Worm (Caenorhabditis elegans) whole organism, L3 larva: Measurements from ENCODE around the gene F14F7.5.
A peak's percentile ranks its signal among the peaks of the same experiment; 100 is the strongest.

Experiments
- R02D3.7 ChIP-seq: fragments of 150-350 bp; optimal IDR thresholded peaks from 2 replicates; lab custom pipeline; 2014; ENCODE audit warnings: missing biosample characterization, missing genetic modification characterization
- aly-2 ChIP-seq: fragments of 150-350 bp; optimal IDR thresholded peaks from 2 replicates; lab custom pipeline; 2014; ENCODE audit warnings: missing biosample characterization, missing genetic modification characterization
- ama-1 ChIP-seq: fragments of 150-350 bp; optimal IDR thresholded peaks from 2 replicates; lab custom pipeline; 2018
- ceh-16 ChIP-seq: sonication (generic microtip); optimal IDR thresholded peaks from 2 replicates; lab custom pipeline; 2017; ENCODE audit warnings: missing biosample characterization, missing genetic modification characterization
- ceh-28 ChIP-seq: fragments of 150-350 bp; optimal IDR thresholded peaks from 2 replicates; lab custom pipeline; 2014; ENCODE audit warnings: missing biosample characterization, missing genetic modification reagents, missing genetic modification characterization
- ceh-82 ChIP-seq: fragments of 150-350 bp; optimal IDR thresholded peaks from 2 replicates; lab custom pipeline; 2014; ENCODE audit warnings: missing biosample characterization, missing genetic modification characterization
- ceh-9 ChIP-seq: sonication (generic microtip); optimal IDR thresholded peaks from 2 replicates; lab custom pipeline; 2018; ENCODE audit warnings: missing biosample characterization, missing genetic modification characterization
- daf-12 ChIP-seq: fragments of 150-350 bp; optimal IDR thresholded peaks from 2 replicates; lab custom pipeline; 2014; ENCODE audit warnings: missing biosample characterization, missing genetic modification reagents, missing genetic modification characterization
- egl-27 ChIP-seq: sonication (generic microtip); optimal IDR thresholded peaks from 4 replicates; lab custom pipeline; 2017; ENCODE audit warnings: missing biosample characterization, missing genetic modification reagents, missing genetic modification characterization
- egl-5 ChIP-seq: fragments of 150-350 bp; optimal IDR thresholded peaks from 2 replicates; lab custom pipeline; 2017; ENCODE audit warnings: missing biosample characterization, missing genetic modification reagents, missing genetic modification characterization, inconsistent platforms
- elt-1 ChIP-seq: fragments of 150-350 bp; optimal IDR thresholded peaks from 2 replicates; lab custom pipeline; 2014; ENCODE audit warnings: missing biosample characterization, missing genetic modification characterization
- elt-2 ChIP-seq: sonication (generic microtip); optimal IDR thresholded peaks from 2 replicates; lab custom pipeline; 2016; ENCODE audit warnings: missing genetic modification reagents, mild to moderate bottlenecking, missing genetic modification characterization, missing compliant biosample characterization
- elt-3 ChIP-seq, 3 experiments: fragments of 150-350 bp in 1 of 3; sonication (generic microtip) in 2 of 3; optimal IDR thresholded peaks; 2 replicates in 2 of 3; 4 replicates in 1 of 3; lab custom pipeline; 2014 to 2017; ENCODE audit warnings: missing biosample characterization in 3 of 3, missing genetic modification characterization in 3 of 3
- eor-1 ChIP-seq, 2 experiments: fragments of 150-350 bp; optimal IDR thresholded peaks; 2 replicates each; lab custom pipeline; 2014 to 2018; ENCODE audit warnings: missing biosample characterization in 2 of 2, missing genetic modification characterization in 2 of 2
- fkh-2 ChIP-seq: fragments of 150-350 bp; optimal IDR thresholded peaks from 2 replicates; lab custom pipeline; 2014; ENCODE audit warnings: missing biosample characterization, missing genetic modification reagents, missing genetic modification characterization
- fos-1 ChIP-seq: fragments of 150-350 bp; optimal IDR thresholded peaks from 2 replicates; lab custom pipeline; 2014; ENCODE audit warnings: missing biosample characterization, missing genetic modification characterization
- hmg-11 ChIP-seq: sonication (generic microtip); optimal IDR thresholded peaks from 2 replicates; lab custom pipeline; 2016; ENCODE audit warnings: missing genetic modification characterization, missing compliant biosample characterization
- jun-1 ChIP-seq: fragments of 150-350 bp; optimal IDR thresholded peaks from 2 replicates; lab custom pipeline; 2014; ENCODE audit warnings: missing biosample characterization, missing genetic modification reagents, missing genetic modification characterization
- lin-15B ChIP-seq: fragments of 150-350 bp; optimal IDR thresholded peaks from 2 replicates; lab custom pipeline; 2014; ENCODE audit warnings: missing biosample characterization, missing genetic modification characterization
- lin-39 ChIP-seq: fragments of 150-350 bp; optimal IDR thresholded peaks from 2 replicates; lab custom pipeline; 2018; ENCODE audit warnings: missing biosample characterization, missing genetic modification reagents, missing genetic modification characterization
- lsy-12 ChIP-seq: sonication (generic microtip); optimal IDR thresholded peaks from 2 replicates; lab custom pipeline; 2016; ENCODE audit warnings: mild to moderate bottlenecking, missing genetic modification characterization, missing compliant biosample characterization
- mdl-1 ChIP-seq: fragments of 150-350 bp; optimal IDR thresholded peaks from 2 replicates; lab custom pipeline; 2014; ENCODE audit warnings: missing biosample characterization, missing genetic modification characterization
- mml-1 ChIP-seq: fragments of 150-350 bp; sonication (generic microtip); optimal IDR thresholded peaks from 3 replicates; lab custom pipeline; 2014; ENCODE audit warnings: missing biosample characterization, missing genetic modification characterization
- nfya-1 ChIP-seq: sonication (generic microtip); optimal IDR thresholded peaks from 2 replicates; lab custom pipeline; 2017; ENCODE audit warnings: missing genetic modification characterization, mild to moderate bottlenecking, missing compliant biosample characterization, antibody characterized with exemption, moderate library complexity; ENCODE audit not compliant: insufficient read depth
- nhr-11 ChIP-seq: fragments of 150-350 bp; optimal IDR thresholded peaks from 2 replicates; lab custom pipeline; 2014; ENCODE audit warnings: missing biosample characterization, missing genetic modification characterization
- nhr-12 ChIP-seq: fragments of 150-350 bp; optimal IDR thresholded peaks from 2 replicates; lab custom pipeline; 2014; ENCODE audit warnings: missing biosample characterization, missing genetic modification characterization
- nhr-23 ChIP-seq: fragments of 150-350 bp; optimal IDR thresholded peaks from 2 replicates; lab custom pipeline; 2014; ENCODE audit warnings: missing biosample characterization, missing genetic modification reagents, missing genetic modification characterization
- nhr-237 ChIP-seq: fragments of 150-350 bp; optimal IDR thresholded peaks from 2 replicates; lab custom pipeline; 2014; ENCODE audit warnings: missing biosample characterization, missing genetic modification characterization
- nhr-25 ChIP-seq: sonication (generic microtip); optimal IDR thresholded peaks from 2 replicates; lab custom pipeline; 2017; ENCODE audit warnings: missing biosample characterization, missing genetic modification characterization
- nhr-28 ChIP-seq: fragments of 150-350 bp; optimal IDR thresholded peaks from 2 replicates; lab custom pipeline; 2014; ENCODE audit warnings: missing biosample characterization, missing genetic modification characterization
- nhr-43 ChIP-seq: sonication (generic microtip); optimal IDR thresholded peaks from 2 replicates; lab custom pipeline; 2016; ENCODE audit warnings: mild to moderate bottlenecking, missing genetic modification characterization, missing compliant biosample characterization; ENCODE audit not compliant: poor library complexity, severe bottlenecking
- nhr-76 ChIP-seq: fragments of 150-350 bp; sonication (generic microtip); optimal IDR thresholded peaks from 5 replicates; lab custom pipeline; 2014; ENCODE audit warnings: missing biosample characterization, missing genetic modification characterization
- pha-4 ChIP-seq: fragments of 150-350 bp; optimal IDR thresholded peaks from 2 replicates; lab custom pipeline; 2014; ENCODE audit warnings: missing biosample characterization, missing genetic modification reagents, missing genetic modification characterization
- pqm-1 ChIP-seq: fragments of 150-350 bp; optimal IDR thresholded peaks from 2 replicates; lab custom pipeline; 2017; ENCODE audit warnings: missing biosample characterization, missing genetic modification characterization, inconsistent platforms
- sea-2 ChIP-seq: fragments of 150-350 bp; sonication (generic microtip); optimal IDR thresholded peaks from 4 replicates; lab custom pipeline; 2014; ENCODE audit warnings: missing biosample characterization, missing genetic modification reagents, missing genetic modification characterization
- skn-1 ChIP-seq: fragments of 150-350 bp; optimal IDR thresholded peaks from 2 replicates; lab custom pipeline; 2014; ENCODE audit warnings: missing biosample characterization, missing genetic modification characterization
- snpc-4 ChIP-seq: fragments of 150-350 bp; optimal IDR thresholded peaks from 2 replicates; lab custom pipeline; 2014; ENCODE audit warnings: missing biosample characterization, missing genetic modification characterization
- tbx-2 ChIP-seq: sonication (generic microtip); optimal IDR thresholded peaks from 2 replicates; lab custom pipeline; 2016; ENCODE audit warnings: mild to moderate bottlenecking, missing genetic modification characterization, missing compliant biosample characterization
- unc-39 ChIP-seq: sonication (generic microtip); optimal IDR thresholded peaks from 4 replicates; lab custom pipeline; 2017; ENCODE audit warnings: missing biosample characterization, missing genetic modification characterization
- unc-62 ChIP-seq: fragments of 150-350 bp; sonication (generic microtip); optimal IDR thresholded peaks from 4 replicates; lab custom pipeline; 2014; ENCODE audit warnings: missing biosample characterization, missing genetic modification reagents, missing genetic modification characterization
- zag-1 ChIP-seq: fragments of 150-350 bp; optimal IDR thresholded peaks from 2 replicates; lab custom pipeline; 2014; ENCODE audit warnings: missing biosample characterization, missing genetic modification characterization
- ztf-11 ChIP-seq: fragments of 150-350 bp; optimal IDR thresholded peaks from 2 replicates; lab custom pipeline; 2014; ENCODE audit warnings: missing biosample characterization, missing genetic modification characterization
- ztf-4 ChIP-seq: fragments of 150-350 bp; optimal IDR thresholded peaks from 2 replicates; lab custom pipeline; 2014; ENCODE audit warnings: missing biosample characterization, missing genetic modification characterization

F14F7.5 gene

ce11 chrIII:13067884-13068767, 36.3 kb downstream of the F14F7.5 start (continued):
- TF ChIP-seq elt-3 (tag; optimal IDR thresholded peaks at IDR 0.05; lab: Kevin White, UChicago), result no peak
- TF ChIP-seq egl-27 (tag; lab: Kevin White, UChicago), result peak; percentile 70
- TF ChIP-seq nhr-76 (tag; lab: Kevin White, UChicago), result no peak
- no peak for TF ChIP-seq daf-12 (tag; lab: Kevin White, UChicago)
- TF ChIP-seq nhr-11 (tag; lab: Kevin White, UChicago), result no peak
- no peak for TF ChIP-seq fkh-2
- peak; percentile 98 for TF ChIP-seq lin-39 (tag; lab: Kevin White, UChicago)
- peak; percentile 22 for TF ChIP-seq R02D3.7 (tag; lab: Kevin White, UChicago)
- TF ChIP-seq jun-1 (tag; lab: Kevin White, UChicago), result peak; percentile 89
- peak; percentile 55 for TF ChIP-seq lin-15B (tag; lab: Kevin White, UChicago)
- TF ChIP-seq eor-1 (tag; optimal IDR thresholded peaks at IDR 0.05; lab: Kevin White, UChicago), result no peak
- no peak for TF ChIP-seq nhr-12 (tag; lab: Kevin White, UChicago)
- TF ChIP-seq pqm-1 (tag; lab: Kevin White, UChicago), result peak; percentile 78
- no peak for TF ChIP-seq zag-1
- TF ChIP-seq ama-1 (lab: Kevin White, UChicago), result peak; percentile 45
- peak; percentile 81 for TF ChIP-seq snpc-4 (tag; lab: Kevin White, UChicago)
- peak; percentile 34 for TF ChIP-seq ceh-28 (tag; lab: Kevin White, UChicago)
- TF ChIP-seq ceh-82 (tag; lab: Kevin White, UChicago), result no peak
- peak; percentile 72 for TF ChIP-seq nhr-23
- no peak for TF ChIP-seq fos-1 (tag; lab: Kevin White, UChicago)
- TF ChIP-seq nhr-43 (tag; lab: Kevin White, UChicago), result peak; percentile 48

ce11 chrIII:13069416-13069815, 37.6 kb downstream of the F14F7.5 start:
- no peak for TF ChIP-seq snpc-4 (tag; lab: Kevin White, UChicago)
- TF ChIP-seq elt-2, result peak; percentile 28
- peak; percentile 4 for TF ChIP-seq ama-1 (lab: Kevin White, UChicago)
- TF ChIP-seq, all 47 proteins: peak for 2

- TF ChIP-seq unc-39 (tag; lab: Kevin White, UChicago), result peak; percentile 40
- TF ChIP-seq nhr-237, result no peak
- peak; percentile 78 for TF ChIP-seq pqm-1 (tag; lab: Kevin White, UChicago)
- peak; percentile 96 for TF ChIP-seq pha-4 (tag; lab: Kevin White, UChicago)
- peak; percentile 90 for TF ChIP-seq ceh-28 (tag; lab: Kevin White, UChicago)
- TF ChIP-seq sea-2, result peak; percentile 98
- TF ChIP-seq mdl-1, result peak; percentile 80
- peak; percentile 91 for TF ChIP-seq lin-15B (tag; lab: Kevin White, UChicago)
- TF ChIP-seq zag-1, result peak; percentile 37
- peak; percentile 86 for TF ChIP-seq fos-1 (tag; lab: Kevin White, UChicago)
- peak; percentile 79 to 96 for TF ChIP-seq eor-1 (tag; optimal IDR thresholded peaks at IDR 0.05; lab: Kevin White, UChicago)
- TF ChIP-seq elt-2, result peak; percentile 92
- no peak for TF ChIP-seq nhr-12 (tag; lab: Kevin White, UChicago)
- TF ChIP-seq ztf-4 (tag; lab: Kevin White, UChicago), result peak; percentile 84
- peak; percentile 99 for TF ChIP-seq lin-39 (tag; lab: Kevin White, UChicago)
- no peak for TF ChIP-seq daf-12 (tag; lab: Kevin White, UChicago)
- no peak for TF ChIP-seq snpc-4 (tag; lab: Kevin White, UChicago)
- no peak for TF ChIP-seq aly-2 (tag; lab: Kevin White, UChicago)
- peak; percentile 72 for TF ChIP-seq nhr-43 (tag; lab: Kevin White, UChicago)
- peak in 1 of 3 experiments; percentile 93 for TF ChIP-seq elt-3 (tag; optimal IDR thresholded peaks at IDR 0.05; lab: Kevin White, UChicago)
- no peak for TF ChIP-seq ceh-9
- TF ChIP-seq elt-1, result peak; percentile 69
- peak; percentile 85 for TF ChIP-seq ceh-82 (tag; lab: Kevin White, UChicago)
- peak; percentile 96 for TF ChIP-seq nhr-25 (tag; lab: Kevin White, UChicago)
- TF ChIP-seq ama-1 (lab: Kevin White, UChicago), result peak; percentile 99
- TF ChIP-seq tbx-2 (tag; lab: Kevin White, UChicago), result peak; percentile 72
- peak; percentile 96 for TF ChIP-seq nfya-1 (tag; lab: Kevin White, UChicago)
- TF ChIP-seq egl-5, result peak; percentile 89
- peak; percentile 87 for TF ChIP-seq hmg-11 (tag; lab: Kevin White, UChicago)
- peak; percentile 95 for TF ChIP-seq nhr-23
- no peak for TF ChIP-seq mml-1 (tag; lab: Kevin White, UChicago)
- TF ChIP-seq skn-1 (tag; lab: Kevin White, UChicago), result peak; percentile 89
- peak; percentile 98 for TF ChIP-seq lsy-12 (tag; lab: Kevin White, UChicago)
- TF ChIP-seq unc-62 (GFP tag; lab: Kevin White, UChicago), result peak; percentile 89
- peak; percentile 77 for TF ChIP-seq nhr-76 (tag; lab: Kevin White, UChicago)
- no peak for TF ChIP-seq fkh-2
- TF ChIP-seq ceh-16 (tag; lab: Kevin White, UChicago), result no peak
- peak; percentile 23 for TF ChIP-seq ztf-11
- TF ChIP-seq nhr-11 (tag; lab: Kevin White, UChicago), result peak; percentile 92
- peak; percentile 97 for TF ChIP-seq jun-1 (tag; lab: Kevin White, UChicago)
- TF ChIP-seq R02D3.7 (tag; lab: Kevin White, UChicago), result peak; percentile 83
- no peak for TF ChIP-seq nhr-28 (tag; lab: Kevin White, UChicago)
These were observed 38.8 kb downstream of the F14F7.5 start, which contains the start of gene Y39E4B.6 for ce11 chrIII:13070548-13071050. TSS of gene Y39E4B.6 (plus strand) at chrIII:13070756.
